Fruit fly (Drosophila melanogaster): ENCODE measurements around the gene Cp15.

The Cp15 gene

dm6 chr3L:8699612-8700011 is 28.7 kb upstream of the Cp15 start (continued):
- TF ChIP-seq dmrt11E (tag; optimal IDR thresholded peaks at IDR 0.05) (no peak), Tbp (GFP tag; optimal IDR thresholded peaks at IDR 0.05) (no peak), fd3F (GFP tag; optimal IDR thresholded peaks at IDR 0.05) (no peak), lilli (GFP tag; optimal IDR thresholded peaks at IDR 0.05) (no peak), Mrtf (GFP tag; IDR thresholded peaks at IDR 0.05) (no peak), CG31224 (GFP tag; IDR thresholded peaks at IDR 0.05) (no peak), jumu (GFP tag; optimal IDR thresholded peaks at IDR 0.05) (no peak), sug (tag; optimal IDR thresholded peaks at IDR 0.05) (peak; percentile 99), Kr (GFP tag; optimal IDR thresholded peaks at IDR 0.05) (no peak), sima (GFP tag; optimal IDR thresholded peaks at IDR 0.05) (no peak), CG11456 (GFP tag; IDR thresholded peaks at IDR 0.05) (no peak), Opbp (GFP tag; IDR thresholded peaks at IDR 0.05; ENCODE audit: partially characterized antibody) (no peak), E2f2 (GFP tag; IDR thresholded peaks at IDR 0.05) (no peak), Adf1 (GFP tag; IDR thresholded peaks at IDR 0.05) (peak; percentile 30; the same call in 1 of the 2 replicates), CG1792 (GFP tag; optimal IDR thresholded peaks at IDR 0.05) (no peak), D19A (tag; optimal IDR thresholded peaks at IDR 0.05) (no peak), CG11247 (GFP tag; IDR thresholded peaks at IDR 0.05) (peak; percentile 35; the same call in 1 of the 2 replicates), CG7745 (tag; optimal IDR thresholded peaks at IDR 0.05) (peak; percentile 7), mirr (GFP tag; optimal IDR thresholded peaks at IDR 0.05) (peak; percentile 93), Hmr (GFP tag; optimal IDR thresholded peaks at IDR 0.05) (no peak), tx (GFP tag; optimal IDR thresholded peaks at IDR 0.05) (no peak), dmrt99B (tag; optimal IDR thresholded peaks at IDR 0.05) (no peak), kah (GFP tag; optimal IDR thresholded peaks at IDR 0.05) (no peak), CG11085 (GFP tag; IDR thresholded peaks at IDR 0.05) (no peak), Six4 (GFP tag; optimal IDR thresholded peaks at IDR 0.05) (no peak), br (optimal IDR thresholded peaks at IDR 0.05) (no peak), CG10979 (tag; optimal IDR thresholded peaks at IDR 0.05) (no peak), CG16863 (GFP tag; optimal IDR thresholded peaks at IDR 0.05) (no peak), ssp (GFP tag; IDR thresholded peaks at IDR 0.05) (no peak), nerfin-1 (tag; optimal IDR thresholded peaks at IDR 0.05) (no peak), CG14965 (GFP tag; optimal IDR thresholded peaks at IDR 0.05; ENCODE audit: borderline replicate concordance) (no peak), CG4328 (GFP tag; optimal IDR thresholded peaks at IDR 0.05) (peak; percentile 26), HLH4C (GFP tag; IDR thresholded peaks at IDR 0.05; ENCODE audit: partially characterized antibody) (no peak), ind (GFP tag; optimal IDR thresholded peaks at IDR 0.05) (no peak), crol (GFP tag; IDR thresholded peaks at IDR 0.05) (peak; percentile 83), CG30403 (GFP tag; optimal IDR thresholded peaks at IDR 0.05) (no peak), Bgb (GFP tag; IDR thresholded peaks at IDR 0.05; ENCODE audit: partially characterized antibody) (no peak), sna (GFP tag; IDR thresholded peaks at IDR 0.05; ENCODE audit: partially characterized antibody) (no peak), E2f1 (GFP tag; IDR thresholded peaks at IDR 0.05) (no peak), kni (GFP tag; optimal IDR thresholded peaks at IDR 0.05) (peak; percentile 23), Nf-YC (tag; optimal IDR thresholded peaks at IDR 0.05) (peak; percentile 89), CG7839 (tag; optimal IDR thresholded peaks at IDR 0.05) (no peak), sens (GFP tag) (peak; percentile 48), hb (GFP tag; IDR thresholded peaks at IDR 0.05; ENCODE audit: partially characterized antibody) (no peak), Med (GFP tag) (peak; percentile 79), CG14860 (GFP tag; IDR thresholded peaks at IDR 0.05; ENCODE audit: partially characterized antibody) (no peak), CG16815 (GFP tag; optimal IDR thresholded peaks at IDR 0.05) (no peak), croc (GFP tag; conservative IDR thresholded peaks at IDR 0.05) (no peak), CG13775 (GFP tag; optimal IDR thresholded peaks at IDR 0.05) (no peak), CG17186 (GFP tag; optimal IDR thresholded peaks at IDR 0.05) (no peak), ab (GFP tag; optimal IDR thresholded peaks at IDR 0.05) (no peak), fd64A (GFP tag; optimal IDR thresholded peaks at IDR 0.05) (peak; percentile 4)

Measured in whole organism, embryonic.